Worm (Caenorhabditis elegans): ENCODE data around the gene sra-29.

Gene sra-29

DNA sequence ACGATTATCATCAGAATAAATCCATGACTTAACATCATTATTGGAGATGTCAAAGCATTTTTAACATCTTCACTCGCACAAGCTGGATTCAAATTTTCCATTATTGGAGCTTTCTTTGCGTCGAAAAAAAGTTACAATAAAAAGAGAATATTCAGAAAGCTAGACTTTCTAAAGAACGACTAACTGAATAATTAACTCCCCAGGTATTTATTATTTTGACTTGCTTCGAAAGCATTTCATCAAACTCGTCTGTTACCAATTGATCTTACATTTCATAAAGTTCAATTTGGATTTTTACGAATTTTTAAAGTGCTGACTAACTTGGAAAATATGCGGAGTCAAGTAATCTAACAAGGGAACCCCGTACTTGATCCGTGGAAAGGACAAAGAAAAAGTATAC, at the start of gene sra-29:
sra-29 (minus strand) TSS at position 101 of the 400 bp plus-strand sequence.
- TF ChIP-seq ama-1 (optimal IDR thresholded peaks at IDR 0.05) (no peak), unc-42 (tag; optimal IDR thresholded peaks at IDR 0.05) (no peak), pat-9 (tag; optimal IDR thresholded peaks at IDR 0.05) (no peak), lin-11 (tag; optimal IDR thresholded peaks at IDR 0.05) (no peak), ref-2 (tag; optimal IDR thresholded peaks at IDR 0.05) (no peak), ztf-16 (tag; optimal IDR thresholded peaks at IDR 0.05) (no peak)

DNA sequence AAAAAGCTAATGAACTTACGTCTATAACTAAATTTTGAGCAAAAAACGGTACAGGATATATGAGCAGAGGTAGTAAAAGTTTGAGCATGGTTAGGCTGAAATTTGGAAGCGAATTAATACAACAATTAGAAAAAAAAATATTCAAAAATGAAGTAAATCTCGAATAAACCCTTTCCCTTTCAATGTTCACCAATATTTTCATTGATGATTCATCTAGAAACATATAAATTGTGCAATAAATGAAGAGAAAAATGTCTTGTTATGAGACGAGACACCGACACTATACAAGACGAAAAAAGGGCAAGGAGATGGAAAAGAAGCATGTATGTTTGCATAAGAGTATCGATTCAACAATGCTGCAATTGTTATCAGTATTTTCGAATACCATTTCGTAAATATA, 49.8 kb upstream of the sra-29 start, which contains the start of gene F54H5.14:
F54H5.14 (minus strand) TSS at position 101 of the 400 bp plus-strand sequence.
- TF ChIP-seq Y22D7AL.16 (tag; optimal IDR thresholded peaks at IDR 0.05) (no peak), pros-1 (tag; optimal IDR thresholded peaks at IDR 0.05) (no peak), dmd-4 (tag; optimal IDR thresholded peaks at IDR 0.05; ENCODE audit: borderline replicate concordance) (no peak)

ce11 chrII:6621886-6622285, 46.3 kb upstream of the sra-29 start, which contains the start of gene F54H5.3:
TSS of gene F54H5.3 (plus strand) at chrII:6622186.
- no peak for TF ChIP-seq ceh-22 (tag; optimal IDR thresholded peaks at IDR 0.05)
- no peak for TF ChIP-seq pha-2 (tag; optimal IDR thresholded peaks at IDR 0.05)
- no peak for TF ChIP-seq ttx-3 (tag; optimal IDR thresholded peaks at IDR 0.05)
- TF ChIP-seq C38D4.7 (GFP tag; optimal IDR thresholded peaks at IDR 0.05), result no peak
- TF ChIP-seq ceh-6 (GFP tag; optimal IDR thresholded peaks at IDR 0.05), result no peak
- no peak for TF ChIP-seq ceh-14 (tag; optimal IDR thresholded peaks at IDR 0.05)
- no peak for TF ChIP-seq fkh-10 (GFP tag; optimal IDR thresholded peaks at IDR 0.05)
- TF ChIP-seq ceh-19 (GFP tag; optimal IDR thresholded peaks at IDR 0.05), result no peak
- TF ChIP-seq npax-4 (tag; optimal IDR thresholded peaks at IDR 0.05), result no peak

DNA sequence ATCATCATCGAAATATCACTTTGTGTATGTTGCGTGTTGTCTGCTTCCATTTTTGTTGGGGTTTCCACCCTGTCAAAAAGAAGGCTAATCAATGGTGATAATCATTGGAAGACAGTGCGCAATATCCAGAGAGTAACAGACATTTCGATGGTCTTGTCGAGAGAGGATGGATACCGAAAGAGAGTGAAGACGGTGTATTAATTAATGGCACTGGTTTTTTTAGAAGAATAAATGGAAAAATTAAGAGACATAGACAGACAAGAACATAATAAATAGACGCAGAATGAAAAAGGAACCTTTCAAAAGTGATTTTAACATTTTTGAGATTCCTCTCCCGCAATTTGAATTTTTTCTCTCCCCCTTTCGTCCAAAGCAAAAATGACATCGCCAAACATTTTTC, 43.5 kb upstream of the sra-29 start:
- TF ChIP-seq ceh-31 (tag; optimal IDR thresholded peaks at IDR 0.05) (no peak), unc-42 (tag; optimal IDR thresholded peaks at IDR 0.05) (no peak), nhr-232 (tag; optimal IDR thresholded peaks at IDR 0.05) (no peak)

ce11 chrII:6616770-6617169, 41.2 kb upstream of the sra-29 start, which contains the start of gene klf-3:
TSS of gene klf-3 (plus strand) at chrII:6616878.
- TF ChIP-seq ahr-1 (tag; optimal IDR thresholded peaks at IDR 0.05) (no peak), sdc-2 (tag; optimal IDR thresholded peaks at IDR 0.05) (no peak), ztf-16 (tag; optimal IDR thresholded peaks at IDR 0.05) (no peak), unc-55 (GFP tag; optimal IDR thresholded peaks at IDR 0.05) (no peak), ceh-48 (tag; optimal IDR thresholded peaks at IDR 0.05) (no peak), ceh-18 (tag; optimal IDR thresholded peaks at IDR 0.05) (no peak), ceh-22 (tag; optimal IDR thresholded peaks at IDR 0.05) (no peak), tbx-7 (tag; optimal IDR thresholded peaks at IDR 0.05) (no peak), pat-9 (tag; optimal IDR thresholded peaks at IDR 0.05) (no peak), K09A11.1 (tag; optimal IDR thresholded peaks at IDR 0.05; ENCODE audit: insufficient read depth) (no peak), T23F11.4 (GFP tag; optimal IDR thresholded peaks at IDR 0.05) (no peak), ttx-3 (tag; optimal IDR thresholded peaks at IDR 0.05) (no peak), ceh-9 (tag; optimal IDR thresholded peaks at IDR 0.05) (no peak), Y22D7AL.16 (tag; optimal IDR thresholded peaks at IDR 0.05) (no peak)

DNA sequence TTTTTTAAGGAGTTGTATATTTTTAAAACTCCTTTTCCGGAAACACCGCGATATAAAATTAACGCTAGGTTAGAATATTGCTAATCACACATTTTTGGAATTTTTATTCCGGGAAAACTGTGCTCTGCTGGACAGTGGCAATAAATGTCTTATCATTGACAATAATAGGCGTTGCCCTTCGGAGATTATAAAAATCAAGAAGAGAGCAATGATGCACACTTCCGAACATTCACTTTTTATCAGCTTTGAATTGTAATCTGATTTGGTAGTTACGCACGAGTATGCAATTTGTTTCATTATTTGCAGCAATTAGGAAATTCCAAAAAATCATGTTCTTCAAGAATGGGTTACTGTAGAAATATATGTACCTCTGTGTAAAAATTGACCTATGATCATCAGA, 40.6 kb upstream of the sra-29 start:
- no peak for TF ChIP-seq sdc-2 (tag; optimal IDR thresholded peaks at IDR 0.05)
- TF ChIP-seq zip-5 (tag; optimal IDR thresholded peaks at IDR 0.05), result no peak
- TF ChIP-seq K02D7.2 (tag; optimal IDR thresholded peaks at IDR 0.05), result no peak
- TF ChIP-seq che-1 (tag; optimal IDR thresholded peaks at IDR 0.05), result no peak
- TF ChIP-seq ceh-34 (tag; optimal IDR thresholded peaks at IDR 0.05), result no peak
- TF ChIP-seq elt-2 (tag; optimal IDR thresholded peaks at IDR 0.05), result no peak
- TF ChIP-seq fax-1 (tag; optimal IDR thresholded peaks at IDR 0.05), result no peak
- no peak for TF ChIP-seq gmeb-2 (tag; optimal IDR thresholded peaks at IDR 0.05)
- TF ChIP-seq ref-2 (tag; optimal IDR thresholded peaks at IDR 0.05), result no peak
- TF ChIP-seq lim-6 (tag; optimal IDR thresholded peaks at IDR 0.05), result no peak
- TF ChIP-seq hlh-8 (tag; optimal IDR thresholded peaks at IDR 0.05), result no peak
- no peak for TF ChIP-seq pat-9 (tag; optimal IDR thresholded peaks at IDR 0.05)
- TF ChIP-seq ceh-30 (tag; optimal IDR thresholded peaks at IDR 0.05), result no peak
- TF ChIP-seq ceh-18 (tag; optimal IDR thresholded peaks at IDR 0.05), result no peak

All from whole organism, late embryonic.